Fruit fly (Drosophila melanogaster) whole organism, embryonic: ENCODE results near the gene CG34461.

Source experiments
- CG10366 ChIP-seq: fragments of 200-800 bp; sonication (Bioruptor generic); IDR thresholded peaks from 2 replicates; pipeline ENCODE4 v1.3.6; 2022; ENCODE audit warnings: missing biosample characterization, missing genetic modification characterization
- CG10462 ChIP-seq: fragments of 200-800 bp; sonication (Bioruptor generic); optimal IDR thresholded peaks from 2 replicates; lab custom pipeline; 2016; ENCODE audit warnings: missing biosample characterization, missing genetic modification characterization
- CG13296 ChIP-seq: fragments of 200-800 bp; sonication (Bioruptor generic); optimal IDR thresholded peaks from 3 replicates; lab custom pipeline; 2018; ENCODE audit warnings: missing biosample characterization, mild to moderate bottlenecking, missing genetic modification characterization
- CG13424 ChIP-seq: fragments of 200-800 bp; sonication (Bioruptor generic); optimal IDR thresholded peaks from 2 replicates; lab custom pipeline; 2019; ENCODE audit warnings: missing biosample characterization, mild to moderate bottlenecking, missing genetic modification characterization, moderate library complexity
- CG15269 ChIP-seq: fragments of 200-800 bp; sonication (Bioruptor generic); optimal IDR thresholded peaks from 2 replicates; lab custom pipeline; 2018; ENCODE audit warnings: missing biosample characterization, mild to moderate bottlenecking, missing genetic modification characterization, moderate library complexity
- CG2120 ChIP-seq: fragments of 200-800 bp; sonication (Bioruptor generic); optimal IDR thresholded peaks from 3 replicates; lab custom pipeline; 2016; ENCODE audit warnings: missing biosample characterization, missing genetic modification characterization
- CG2712 ChIP-seq: fragments of 200-800 bp; optimal IDR thresholded peaks from 3 replicates; lab custom pipeline; 2019; ENCODE audit warnings: missing biosample characterization, mild to moderate bottlenecking, missing genetic modification characterization, moderate library complexity
- CG3726 ChIP-seq: fragments of 200-800 bp; sonication (Bioruptor generic); IDR thresholded peaks from 3 replicates; pipeline ENCODE4, ENCODE4 v1.3.6; 2022; ENCODE audit warnings: missing biosample characterization, missing genetic modification characterization
- CG5953 ChIP-seq: fragments of 200-800 bp; sonication (Bioruptor generic); IDR thresholded peaks from 2 replicates; pipeline ENCODE4 v1.3.6; 2022; ENCODE audit warnings: missing biosample characterization, missing genetic modification characterization
- CG7271 ChIP-seq: fragments of 200-800 bp; sonication (Bioruptor generic); optimal IDR thresholded peaks from 2 replicates; lab custom pipeline; 2018; ENCODE audit warnings: missing biosample characterization, mild to moderate bottlenecking, missing genetic modification characterization, moderate library complexity
- CG7839 ChIP-seq: fragments of 200-800 bp; sonication (Bioruptor generic); optimal IDR thresholded peaks from 3 replicates; lab custom pipeline; 2018; ENCODE audit warnings: missing biosample characterization, mild to moderate bottlenecking, missing genetic modification characterization, moderate library complexity
- CG7928 ChIP-seq: fragments of 200-800 bp; sonication (Bioruptor generic); optimal IDR thresholded peaks from 2 replicates; lab custom pipeline; 2017; ENCODE audit warnings: missing biosample characterization, mild to moderate bottlenecking, missing genetic modification characterization
- CG9817 ChIP-seq: fragments of 200-800 bp; sonication (Bioruptor generic); optimal IDR thresholded peaks from 2 replicates; lab custom pipeline; 2018; ENCODE audit warnings: missing biosample characterization, mild to moderate bottlenecking, missing genetic modification characterization, moderate library complexity
- Camta ChIP-seq: fragments of 200-800 bp; sonication (Bioruptor generic); optimal IDR thresholded peaks from 2 replicates; lab custom pipeline; 2016; ENCODE audit warnings: missing biosample characterization, missing genetic modification characterization
- Dll ChIP-seq: fragments of 200-800 bp; sonication (Bioruptor generic); IDR thresholded peaks from 4 replicates; pipeline ENCODE4 v1.3.6; 2022; ENCODE audit warnings: missing biosample characterization, missing genetic modification characterization; ENCODE audit not compliant: partially characterized antibody
- ERR ChIP-seq: fragments of 200-800 bp; sonication (Bioruptor generic); optimal IDR thresholded peaks from 2 replicates; lab custom pipeline; 2016; ENCODE audit warnings: missing biosample characterization, missing genetic modification characterization
- GATAe ChIP-seq: fragments of 200-800 bp; sonication (Bioruptor generic); conservative IDR thresholded peaks from 2 replicates; pipeline ENCODE4 v1.3.6; 2022; ENCODE audit warnings: missing biosample characterization, missing genetic modification characterization
- H2.0 ChIP-seq: fragments of 200-800 bp; sonication (Bioruptor generic); IDR thresholded peaks from 2 replicates; pipeline ENCODE4 v1.3.6; 2022; ENCODE audit warnings: missing biosample characterization, missing genetic modification characterization
- Hey ChIP-seq: fragments of 200-800 bp; sonication (Bioruptor generic); optimal IDR thresholded peaks from 3 replicates; lab custom pipeline; 2018; ENCODE audit warnings: missing biosample characterization, mild to moderate bottlenecking, missing genetic modification characterization
- Hmr ChIP-seq: fragments of 200-800 bp; sonication (Bioruptor generic); optimal IDR thresholded peaks from 3 replicates; lab custom pipeline; 2017; ENCODE audit warnings: mild to moderate bottlenecking, missing biosample characterization, missing genetic modification reagents, missing genetic modification characterization
- Med ChIP-seq: fragments of 200-800 bp; sonication (Bioruptor generic); peaks from one replicate; lab custom pipeline; 2016; ENCODE audit warnings: missing biosample characterization, missing genetic modification characterization, mild to moderate bottlenecking, inconsistent platforms, moderate library complexity
- Meics ChIP-seq: fragments of 200-800 bp; sonication (Bioruptor generic); optimal IDR thresholded peaks from 2 replicates; lab custom pipeline; 2017; ENCODE audit warnings: missing biosample characterization, mild to moderate bottlenecking, missing genetic modification characterization
- Mrtf ChIP-seq: fragments of 200-800 bp; sonication (Bioruptor generic); IDR thresholded peaks from 3 replicates; pipeline ENCODE4 v1.3.6; 2022; ENCODE audit warnings: missing biosample characterization, missing genetic modification characterization
- NK7.1 ChIP-seq: fragments of 200-800 bp; sonication (Bioruptor generic); optimal IDR thresholded peaks from 3 replicates; lab custom pipeline; 2016; ENCODE audit warnings: missing biosample characterization, missing genetic modification characterization
- Neu2 ChIP-seq: fragments of 200-800 bp; sonication (Bioruptor generic); optimal IDR thresholded peaks from 3 replicates; lab custom pipeline; 2016; ENCODE audit warnings: missing biosample characterization, missing genetic modification characterization, borderline replicate concordance
- NfI ChIP-seq: fragments of 200-800 bp; sonication (Bioruptor generic); optimal IDR thresholded peaks from 3 replicates; lab custom pipeline; 2018; ENCODE audit warnings: missing biosample characterization, mild to moderate bottlenecking, missing genetic modification characterization, moderate library complexity
- Oli ChIP-seq: fragments of 200-800 bp; sonication (Bioruptor generic); optimal IDR thresholded peaks from 2 replicates; lab custom pipeline; 2018; ENCODE audit warnings: missing biosample characterization, mild to moderate bottlenecking, missing genetic modification characterization, moderate library complexity
- PHDP ChIP-seq: fragments of 200-800 bp; sonication (Bioruptor generic); optimal IDR thresholded peaks from 3 replicates; lab custom pipeline; 2018; ENCODE audit warnings: missing biosample characterization, mild to moderate bottlenecking, missing genetic modification characterization, moderate library complexity
- Ptx1 ChIP-seq: fragments of 200-800 bp; sonication (Bioruptor generic); IDR thresholded peaks from 2 replicates; pipeline ENCODE4 v1.3.6; 2022; ENCODE audit warnings: missing biosample characterization, missing genetic modification characterization
- Six4 ChIP-seq: fragments of 200-800 bp; sonication (Bioruptor generic); optimal IDR thresholded peaks from 2 replicates; lab custom pipeline; 2016; ENCODE audit warnings: missing biosample characterization, missing genetic modification characterization
- Xbp1 ChIP-seq: fragments of 200-800 bp; sonication (Bioruptor generic); optimal IDR thresholded peaks from 3 replicates; lab custom pipeline; 2016; ENCODE audit warnings: missing biosample characterization, mild to moderate bottlenecking, missing genetic modification characterization
- abd-A ChIP-seq: fragments of 200-800 bp; sonication (Bioruptor generic); optimal IDR thresholded peaks from 3 replicates; lab custom pipeline; 2019; ENCODE audit warnings: missing biosample characterization, mild to moderate bottlenecking, missing genetic modification characterization, moderate library complexity
- bsh ChIP-seq, 2 experiments: fragments of 200-800 bp; sonication (Bioruptor generic); optimal IDR thresholded peaks; 2 replicates each; lab custom pipeline; 2017 to 2018; ENCODE audit warnings: mild to moderate bottlenecking in 2 of 2, missing biosample characterization in 2 of 2, missing genetic modification characterization in 2 of 2, moderate library complexity in 1 of 2
- caup ChIP-seq: fragments of 200-800 bp; sonication (Bioruptor generic); optimal IDR thresholded peaks from 3 replicates; lab custom pipeline; 2017; ENCODE audit warnings: missing biosample characterization, mild to moderate bottlenecking, missing genetic modification characterization, moderate library complexity; ENCODE audit not compliant: severe bottlenecking
- danr ChIP-seq: fragments of 200-800 bp; sonication (Bioruptor generic); IDR thresholded peaks from 2 replicates; pipeline ENCODE4 v1.3.6; 2022; ENCODE audit warnings: missing biosample characterization, missing genetic modification characterization
- dmrt11E ChIP-seq: fragments of 200-800 bp; sonication (Bioruptor generic); optimal IDR thresholded peaks from 3 replicates; lab custom pipeline; 2018; ENCODE audit warnings: missing biosample characterization, mild to moderate bottlenecking, missing genetic modification characterization, moderate library complexity
- eve ChIP-seq, 2 experiments: fragments of >200 bp; optimal IDR thresholded peaks; 2 replicates each; lab custom pipeline; 2017; ENCODE audit warnings: missing biosample characterization in 2 of 2, missing genetic modification characterization in 2 of 2
- fd96Cb ChIP-seq: fragments of 200-800 bp; sonication (Bioruptor generic); optimal IDR thresholded peaks from 2 replicates; lab custom pipeline; 2018; ENCODE audit warnings: missing biosample characterization, mild to moderate bottlenecking, missing genetic modification characterization, moderate library complexity
- grau ChIP-seq: fragments of 200-800 bp; optimal IDR thresholded peaks from 3 replicates; lab custom pipeline; 2019; ENCODE audit warnings: missing biosample characterization, mild to moderate bottlenecking, missing genetic modification characterization, moderate library complexity
- ham ChIP-seq: fragments of 200-800 bp; sonication (Bioruptor generic); IDR thresholded peaks from 2 replicates; pipeline ENCODE4 v1.3.6; 2022; ENCODE audit warnings: missing biosample characterization, missing genetic modification characterization
- hbn ChIP-seq: fragments of 200-800 bp; sonication (Bioruptor generic); IDR thresholded peaks from 2 replicates; pipeline ENCODE4 v1.3.6; 2022; ENCODE audit warnings: missing biosample characterization, missing genetic modification characterization; ENCODE audit not compliant: partially characterized antibody
- lilli ChIP-seq: fragments of 200-800 bp; sonication (Bioruptor generic); optimal IDR thresholded peaks from 3 replicates; lab custom pipeline; 2016; ENCODE audit warnings: missing biosample characterization, missing genetic modification characterization
- mld ChIP-seq: fragments of 200-800 bp; sonication (Bioruptor generic); IDR thresholded peaks from 3 replicates; pipeline ENCODE4 v1.3.6; 2022; ENCODE audit warnings: missing biosample characterization, missing genetic modification characterization; ENCODE audit not compliant: partially characterized antibody
- prd ChIP-seq, 3 experiments: fragments of >200 bp in 2 of 3; fragments of 200-800 bp in 1 of 3; sonication (Bioruptor generic) in 1 of 3; optimal IDR thresholded peaks in 2 of 3; IDR thresholded peaks in 1 of 3; 2 replicates in 2 of 3; 3 replicates in 1 of 3; pipeline versions ENCODE4 v1.3.6 to Lab custom; 2017 to 2022; ENCODE audit warnings: missing biosample characterization in 1 of 3, missing genetic modification characterization in 1 of 3
- ranshi ChIP-seq: fragments of 200-800 bp; sonication (Bioruptor generic); IDR thresholded peaks from 2 replicates; pipeline ENCODE4 v1.3.6; 2022; ENCODE audit warnings: missing biosample characterization, missing genetic modification characterization
- sd ChIP-seq: fragments of 200-800 bp; sonication (Bioruptor generic); optimal IDR thresholded peaks from 3 replicates; lab custom pipeline; 2018; ENCODE audit warnings: missing biosample characterization, mild to moderate bottlenecking, missing genetic modification characterization, moderate library complexity
- sim ChIP-seq: fragments of 200-800 bp; sonication (Bioruptor generic); IDR thresholded peaks from 2 replicates; pipeline ENCODE4 v1.3.6; 2022; ENCODE audit warnings: missing biosample characterization, missing genetic modification characterization
- sug ChIP-seq: fragments of 200-800 bp; optimal IDR thresholded peaks from 2 replicates; lab custom pipeline; 2019; ENCODE audit warnings: missing biosample characterization, mild to moderate bottlenecking, missing genetic modification characterization, moderate library complexity
- unpg ChIP-seq: fragments of 200-800 bp; sonication (Bioruptor generic); optimal IDR thresholded peaks from 3 replicates; lab custom pipeline; 2018; ENCODE audit warnings: missing biosample characterization, mild to moderate bottlenecking, missing genetic modification characterization, moderate library complexity

The CG34461 gene

dm6 chr3L:8288396-8288795 is 37.3 kb upstream of the CG34461 start (continued):
- TF ChIP-seq CG9817: peak; percentile 7
- peak; percentile 74 for TF ChIP-seq grau (tag; lab: Kevin White, UChicago)
- no peak for TF ChIP-seq danr (GFP tag; lab: Robert Waterston, UW)
- no peak for TF ChIP-seq Neu2
- peak; percentile 25 for TF ChIP-seq CG13296
- peak; percentile 65 for TF ChIP-seq CG15269
- peak; percentile 33 for TF ChIP-seq sug (tag; lab: Kevin White, UChicago)
- peak; percentile 10 for TF ChIP-seq CG2712 (tag; lab: Kevin White, UChicago)
- peak; percentile 51 for TF ChIP-seq sd
- no peak for TF ChIP-seq Six4
- 0 out of 2 replicates have a peak, but pooled peaks have one; percentile 34 for TF ChIP-seq H2.0 (GFP tag; lab: Robert Waterston, UW)
- peak; percentile 6 for TF ChIP-seq lilli (GFP tag; lab: Kevin White, UChicago)
- TF ChIP-seq Oli (tag; lab: Kevin White, UChicago): peak; percentile 41
- TF ChIP-seq CG2120 (GFP tag; lab: Kevin White, UChicago): peak; percentile 46
- peak; percentile 30 for TF ChIP-seq unpg
- TF ChIP-seq GATAe: no peak
- TF ChIP-seq Xbp1 (GFP tag; lab: Kevin White, UChicago): peak; percentile 2
- peak in 1 of 2 experiments; percentile 18 for TF ChIP-seq bsh (GFP tag; optimal IDR thresholded peaks at IDR 0.05; lab: Kevin White, UChicago)
- TF ChIP-seq ham (GFP tag; lab: Robert Waterston, UW): no peak
- peak in 1 of 2 experiments; percentile 26 for TF ChIP-seq eve (GFP tag; optimal IDR thresholded peaks at IDR 0.05; lab: Kevin White, UChicago)
- peak; percentile 49 for TF ChIP-seq Med (GFP tag; lab: Kevin White, UChicago)
- TF ChIP-seq CG7839: peak; percentile 37
- TF ChIP-seq abd-A (tag; lab: Kevin White, UChicago): no peak
- TF ChIP-seq Hey (tag; lab: Kevin White, UChicago): no peak
- no peak for TF ChIP-seq CG5953 (GFP tag; lab: Robert Waterston, UW)
- no peak for TF ChIP-seq CG7271 (tag; lab: Kevin White, UChicago)
- no peak for TF ChIP-seq CG10462 (GFP tag; lab: Kevin White, UChicago)
- peak; percentile 27; the same call in 1 of the 2 replicates for TF ChIP-seq CG10366 (GFP tag; lab: Robert Waterston, UW)
- 0 out of 2 replicates have a peak, but pooled peaks have one; percentile 12 for TF ChIP-seq Ptx1
- peak; percentile 20 for TF ChIP-seq Meics
- TF ChIP-seq NfI (GFP tag; lab: Kevin White, UChicago): peak; percentile 33
- TF ChIP-seq PHDP (tag; lab: Kevin White, UChicago): peak; percentile 38
- no peak for TF ChIP-seq mld (GFP tag; lab: Robert Waterston, UW)
- peak; percentile 2 for TF ChIP-seq fd96Cb
- TF ChIP-seq Hmr: peak; percentile 0
- no peak for TF ChIP-seq Mrtf (GFP tag; lab: Robert Waterston, UW)
- no peak for TF ChIP-seq Camta (GFP tag; lab: Kevin White, UChicago)

- TF ChIP-seq hbn (GFP tag; lab: Robert Waterston, UW): peak; percentile 86
- TF ChIP-seq Dll (GFP tag; lab: Robert Waterston, UW): peak; percentile 92
- TF ChIP-seq sim (GFP tag; lab: Robert Waterston, UW): no peak
- no peak for TF ChIP-seq ERR (GFP tag; lab: Kevin White, UChicago)
- TF ChIP-seq prd (optimal IDR thresholded peaks at IDR 0.05; lab: Kevin White, UChicago): no peak
- 0 out of 3 replicates have a peak, but pooled peaks have one; percentile 11 for TF ChIP-seq prd (GFP tag; IDR thresholded peaks at IDR 0.05; lab: Robert Waterston, UW)
- TF ChIP-seq caup (GFP tag; lab: Kevin White, UChicago): no peak
- no peak for TF ChIP-seq NK7.1 (GFP tag; lab: Kevin White, UChicago)
- no peak for TF ChIP-seq dmrt11E (tag; lab: Kevin White, UChicago)
- no peak for TF ChIP-seq CG7928
- no peak for TF ChIP-seq CG13424 (tag; lab: Kevin White, UChicago)
- TF ChIP-seq CG3726 (GFP tag; lab: Robert Waterston, UW): no peak
- TF ChIP-seq ranshi (GFP tag; lab: Robert Waterston, UW): no peak
These were observed 36.1 kb upstream of the CG34461 start, which contains the start of gene cert for dm6 chr3L:8289336-8290258. TSS of gene cert (minus strand) at chr3L:8289870.
